Worm (Caenorhabditis elegans): ENCODE measurements around the gene ZK829.1.

- TF ChIP-seq aly-2 (tag; optimal IDR thresholded peaks at IDR 0.05), result no peak
- no peak for TF ChIP-seq ztf-1 (GFP tag; conservative IDR thresholded peaks at IDR 0.05)
- no peak for TF ChIP-seq ztf-11 (tag; optimal IDR thresholded peaks at IDR 0.05)
- TF ChIP-seq fos-1 (tag; optimal IDR thresholded peaks at IDR 0.05), result no peak
These were observed 41.8 kb downstream of the ZK829.1 start for ce11 chrIV:11900399-11900798.
